Worm (Caenorhabditis elegans) whole organism, L2 larva: Measurements from ENCODE around the gene Y38E10A.35.

Experiments used
- F13H6.1 ChIP-seq: sonication (generic microtip); optimal IDR thresholded peaks from 2 replicates; lab custom pipeline; 2016; ENCODE audit warnings: missing genetic modification characterization, missing compliant biosample characterization
- Y55F3AM.14 ChIP-seq: fragments of 200-800 bp; sonication (Bioruptor generic); optimal IDR thresholded peaks from 2 replicates; lab custom pipeline; 2018; ENCODE audit warnings: mild to moderate bottlenecking, missing genetic modification characterization, missing compliant biosample characterization
- ZK546.5 ChIP-seq: sonication (generic microtip); optimal IDR thresholded peaks from 2 replicates; lab custom pipeline; 2017; ENCODE audit warnings: missing biosample characterization, missing genetic modification characterization
- alr-1 ChIP-seq: fragments of 150-350 bp; optimal IDR thresholded peaks from 2 replicates; lab custom pipeline; 2014; ENCODE audit warnings: missing biosample characterization, missing genetic modification characterization
- ama-1 ChIP-seq: fragments of 150-350 bp; optimal IDR thresholded peaks from 2 replicates; lab custom pipeline; 2018; ENCODE audit warnings: inconsistent platforms
- ceh-16 ChIP-seq: fragments of 150-350 bp; optimal IDR thresholded peaks from 2 replicates; lab custom pipeline; 2014; ENCODE audit warnings: missing biosample characterization, missing genetic modification characterization
- ceh-82 ChIP-seq: fragments of 150-350 bp; optimal IDR thresholded peaks from 2 replicates; lab custom pipeline; 2014; ENCODE audit warnings: missing biosample characterization, missing genetic modification characterization
- dmd-4 ChIP-seq: sonication (generic microtip); optimal IDR thresholded peaks from 2 replicates; lab custom pipeline; 2017; ENCODE audit warnings: missing biosample characterization, missing genetic modification characterization
- egl-27 ChIP-seq: sonication (generic microtip); optimal IDR thresholded peaks from 3 replicates; lab custom pipeline; 2017; ENCODE audit warnings: missing biosample characterization, missing genetic modification reagents, missing genetic modification characterization
- elt-1 ChIP-seq: fragments of 150-350 bp; optimal IDR thresholded peaks from 2 replicates; lab custom pipeline; 2014; ENCODE audit warnings: missing biosample characterization, missing genetic modification characterization
- elt-3 ChIP-seq: sonication (generic microtip); optimal IDR thresholded peaks from 2 replicates; lab custom pipeline; 2017; ENCODE audit warnings: missing biosample characterization, missing genetic modification characterization
- fos-1 ChIP-seq: fragments of 150-350 bp; optimal IDR thresholded peaks from 2 replicates; lab custom pipeline; 2014; ENCODE audit warnings: missing biosample characterization, missing genetic modification characterization
- gmeb-1 ChIP-seq: fragments of 150-350 bp; optimal IDR thresholded peaks from 2 replicates; lab custom pipeline; 2014; ENCODE audit warnings: missing biosample characterization, missing genetic modification characterization
- mab-5 ChIP-seq: fragments of 150-350 bp; optimal IDR thresholded peaks from 2 replicates; lab custom pipeline; 2014; ENCODE audit warnings: missing biosample characterization, missing genetic modification characterization
- mdl-1 ChIP-seq, 2 experiments: fragments of 150-350 bp in 1 of 2; sonication (generic microtip) in 1 of 2; optimal IDR thresholded peaks; 2 replicates each; lab custom pipeline; 2017; ENCODE audit warnings: missing biosample characterization in 2 of 2, missing genetic modification characterization in 2 of 2
- nhr-10 ChIP-seq: sonication (generic microtip); optimal IDR thresholded peaks from 2 replicates; lab custom pipeline; 2017; ENCODE audit warnings: missing biosample characterization, missing genetic modification characterization
- nhr-12 ChIP-seq: fragments of 150-350 bp; optimal IDR thresholded peaks from 2 replicates; lab custom pipeline; 2014; ENCODE audit warnings: missing biosample characterization, missing genetic modification characterization
- nhr-129 ChIP-seq: fragments of 150-350 bp; optimal IDR thresholded peaks from 2 replicates; lab custom pipeline; 2014; ENCODE audit warnings: missing biosample characterization, missing genetic modification characterization
- nhr-21 ChIP-seq: fragments of 150-350 bp; optimal IDR thresholded peaks from 2 replicates; lab custom pipeline; 2014; ENCODE audit warnings: missing biosample characterization, missing genetic modification characterization
- nhr-6 ChIP-seq: fragments of 150-350 bp; optimal IDR thresholded peaks from 2 replicates; lab custom pipeline; 2014; ENCODE audit warnings: missing biosample characterization, missing genetic modification characterization
- nhr-77 ChIP-seq: fragments of 150-350 bp; optimal IDR thresholded peaks from 2 replicates; lab custom pipeline; 2014; ENCODE audit warnings: missing biosample characterization, missing genetic modification characterization
- peb-1 ChIP-seq: fragments of 150-350 bp; optimal IDR thresholded peaks from 2 replicates; lab custom pipeline; 2014; ENCODE audit warnings: missing biosample characterization, missing genetic modification characterization
- skn-1 ChIP-seq: sonication (generic microtip); optimal IDR thresholded peaks from 2 replicates; lab custom pipeline; 2017; ENCODE audit warnings: missing biosample characterization, missing genetic modification characterization
- sma-3 ChIP-seq: sonication (generic microtip); optimal IDR thresholded peaks from 2 replicates; lab custom pipeline; 2016; ENCODE audit warnings: missing genetic modification reagents, missing genetic modification characterization, missing compliant biosample characterization
- sma-9 ChIP-seq, 2 experiments: fragments of 150-350 bp in 1 of 2; sonication (generic microtip) in 1 of 2; optimal IDR thresholded peaks; 2 replicates each; lab custom pipeline; 2014 to 2016; ENCODE audit warnings: missing genetic modification characterization in 2 of 2, mild to moderate bottlenecking in 1 of 2, missing biosample characterization in 1 of 2, missing compliant biosample characterization in 1 of 2, missing genetic modification reagents in 1 of 2, moderate library complexity in 1 of 2
- snpc-4 ChIP-seq: fragments of 150-350 bp; optimal IDR thresholded peaks from 2 replicates; lab custom pipeline; 2014; ENCODE audit warnings: missing biosample characterization, missing genetic modification characterization
- unc-39 ChIP-seq: fragments of 150-350 bp; optimal IDR thresholded peaks from 2 replicates; lab custom pipeline; 2014; ENCODE audit warnings: missing biosample characterization, missing genetic modification characterization
- unc-62 ChIP-seq: fragments of 150-350 bp; optimal IDR thresholded peaks from 2 replicates; lab custom pipeline; 2014; ENCODE audit warnings: missing biosample characterization, missing genetic modification reagents, missing genetic modification characterization
- zag-1 ChIP-seq: fragments of 150-350 bp; optimal IDR thresholded peaks from 2 replicates; lab custom pipeline; 2014; ENCODE audit warnings: missing biosample characterization, missing genetic modification characterization
- ztf-11 ChIP-seq: sonication (generic microtip); optimal IDR thresholded peaks from 2 replicates; lab custom pipeline; 2017; ENCODE audit warnings: missing biosample characterization, missing genetic modification characterization
- ztf-4 ChIP-seq: fragments of 150-350 bp; optimal IDR thresholded peaks from 2 replicates; lab custom pipeline; 2014; ENCODE audit warnings: missing biosample characterization, missing genetic modification characterization

Y38E10A.35 gene

ce11 chrII:12549613-12550012 lies 23.0 kb downstream of the Y38E10A.35 start:
- TF ChIP-seq fos-1 (tag; lab: Kevin White, UChicago) (no peak), elt-1 (tag; lab: Kevin White, UChicago) (no peak), ztf-11 (tag; lab: Kevin White, UChicago) (no peak), snpc-4 (tag; lab: Kevin White, UChicago) (no peak), ama-1 (no peak), Y55F3AM.14 (no peak), zag-1 (tag; lab: Kevin White, UChicago) (no peak), nhr-6 (tag; lab: Kevin White, UChicago) (no peak), ceh-16 (tag; lab: Kevin White, UChicago) (no peak), elt-3 (tag; lab: Kevin White, UChicago) (no peak), unc-62 (no peak), mdl-1 (tag; optimal IDR thresholded peaks at IDR 0.05; lab: Kevin White, UChicago) (no peak)
- TF ChIP-seq, all 48 proteins: peak for 0

DNA sequence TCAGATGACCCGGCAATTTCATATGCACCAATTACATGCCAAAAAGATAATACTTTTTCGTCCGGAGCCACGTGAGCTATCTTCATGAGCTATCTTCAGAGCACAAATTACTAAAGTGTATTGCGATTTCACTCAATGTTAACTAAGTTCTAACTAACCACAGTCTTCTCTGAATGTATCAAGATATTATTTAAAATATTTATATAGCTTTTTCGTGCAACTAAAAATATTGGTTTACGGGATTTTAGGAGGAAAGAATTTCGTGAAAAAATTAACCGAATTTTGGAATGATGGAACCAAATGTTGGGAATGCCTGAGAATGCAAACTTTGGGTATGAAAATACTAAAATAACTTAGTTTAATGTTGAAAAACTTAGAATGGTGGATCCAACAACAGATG lies 25.1 kb downstream of the Y38E10A.35 start, which contains the start of gene F49C5.16:
Gene F49C5.16, plus strand, starts transcription at position 301 of the 400 bp plus-strand sequence.
- TF ChIP-seq ztf-4 (no peak), ZK546.5 (tag; lab: Kevin White, UChicago) (no peak), fos-1 (tag; lab: Kevin White, UChicago) (no peak)

- no peak for TF ChIP-seq nhr-129
- TF ChIP-seq unc-39, result no peak
- TF ChIP-seq peb-1 (tag; lab: Kevin White, UChicago), result no peak
- TF ChIP-seq nhr-10 (tag; lab: Kevin White, UChicago), result no peak
- no peak for TF ChIP-seq fos-1 (tag; lab: Kevin White, UChicago)
- no peak for TF ChIP-seq gmeb-1 (tag; lab: Kevin White, UChicago)
- TF ChIP-seq sma-9 (GFP tag; optimal IDR thresholded peaks at IDR 0.05; lab: Kevin White, UChicago), result no peak
- no peak for TF ChIP-seq sma-9 (tag; optimal IDR thresholded peaks at IDR 0.05; lab: Kevin White, UChicago)
- TF ChIP-seq nhr-6 (tag; lab: Kevin White, UChicago), result no peak
- TF ChIP-seq sma-3 (GFP tag; lab: Kevin White, UChicago), result no peak
- TF ChIP-seq elt-1 (tag; lab: Kevin White, UChicago), result no peak
- TF ChIP-seq mab-5, result no peak
- TF ChIP-seq nhr-12 (tag; lab: Kevin White, UChicago), result no peak
- TF ChIP-seq ztf-11 (tag; lab: Kevin White, UChicago), result no peak
- TF ChIP-seq ceh-82 (tag; lab: Kevin White, UChicago), result no peak
Measured at ce11 chrII:12546413-12546812, 26.2 kb downstream of the Y38E10A.35 start, which contains the start of the genes F49C5.5 and F49C5.10. Gene F49C5.5, minus strand, starts transcription at chrII:12546513. Gene F49C5.10, plus strand, starts transcription at chrII:12546756.

DNA sequence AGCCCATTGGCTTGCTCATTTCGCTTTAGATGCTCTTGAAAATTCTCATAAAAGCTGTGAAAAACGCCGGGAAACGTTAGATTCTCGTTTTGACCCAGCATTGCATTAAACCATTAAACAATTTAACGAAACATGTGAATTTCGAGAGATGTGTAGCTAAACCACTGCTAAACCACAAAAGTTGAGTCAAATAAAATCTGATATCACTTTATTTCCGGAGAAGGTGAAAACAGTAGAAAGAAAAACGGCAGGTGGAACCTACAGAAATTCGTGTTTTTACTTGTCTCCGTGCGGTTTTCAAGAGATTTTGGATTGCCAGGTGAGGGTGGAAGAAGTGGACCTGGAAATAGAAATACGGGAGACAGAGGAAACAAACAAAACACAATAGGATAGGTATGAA lies 28.1 kb downstream of the Y38E10A.35 start, which contains the start of gene F49C5.9:
Gene F49C5.9, minus strand, starts transcription at position 101 of the 400 bp plus-strand sequence.
- TF ChIP-seq alr-1 (tag; lab: Kevin White, UChicago) (no peak), ceh-82 (tag; lab: Kevin White, UChicago) (no peak), sma-9 (GFP tag; optimal IDR thresholded peaks at IDR 0.05; lab: Kevin White, UChicago) (no peak), sma-9 (tag; optimal IDR thresholded peaks at IDR 0.05; lab: Kevin White, UChicago) (no peak), ceh-16 (tag; lab: Kevin White, UChicago) (no peak), ztf-11 (tag; lab: Kevin White, UChicago) (no peak), nhr-77 (tag; lab: Kevin White, UChicago) (no peak), peb-1 (tag; lab: Kevin White, UChicago) (no peak), nhr-21 (no peak), sma-3 (GFP tag; lab: Kevin White, UChicago) (no peak), elt-3 (tag; lab: Kevin White, UChicago) (no peak), dmd-4 (tag; lab: Kevin White, UChicago) (no peak), mab-5 (no peak), unc-39 (no peak), gmeb-1 (tag; lab: Kevin White, UChicago) (no peak), nhr-12 (tag; lab: Kevin White, UChicago) (no peak), F13H6.1 (tag; lab: Kevin White, UChicago) (no peak), zag-1 (tag; lab: Kevin White, UChicago) (no peak), elt-1 (tag; lab: Kevin White, UChicago) (no peak), skn-1 (tag; lab: Kevin White, UChicago) (no peak), unc-62 (no peak)

ce11 chrII:12542594-12542997 lies 30.1 kb downstream of the Y38E10A.35 start:
- TF ChIP-seq egl-27 (no peak), fos-1 (tag; lab: Kevin White, UChicago) (peak; percentile 33), Y55F3AM.14 (no peak), dmd-4 (tag; lab: Kevin White, UChicago) (no peak), nhr-21 (no peak), skn-1 (tag; lab: Kevin White, UChicago) (no peak), sma-3 (GFP tag; lab: Kevin White, UChicago) (no peak)
